Worm (Caenorhabditis elegans): Measurements from ENCODE around the gene clec-166.
A peak's percentile ranks its signal among the peaks of the same experiment; 100 is the strongest.

The clec-166 gene

DNA sequence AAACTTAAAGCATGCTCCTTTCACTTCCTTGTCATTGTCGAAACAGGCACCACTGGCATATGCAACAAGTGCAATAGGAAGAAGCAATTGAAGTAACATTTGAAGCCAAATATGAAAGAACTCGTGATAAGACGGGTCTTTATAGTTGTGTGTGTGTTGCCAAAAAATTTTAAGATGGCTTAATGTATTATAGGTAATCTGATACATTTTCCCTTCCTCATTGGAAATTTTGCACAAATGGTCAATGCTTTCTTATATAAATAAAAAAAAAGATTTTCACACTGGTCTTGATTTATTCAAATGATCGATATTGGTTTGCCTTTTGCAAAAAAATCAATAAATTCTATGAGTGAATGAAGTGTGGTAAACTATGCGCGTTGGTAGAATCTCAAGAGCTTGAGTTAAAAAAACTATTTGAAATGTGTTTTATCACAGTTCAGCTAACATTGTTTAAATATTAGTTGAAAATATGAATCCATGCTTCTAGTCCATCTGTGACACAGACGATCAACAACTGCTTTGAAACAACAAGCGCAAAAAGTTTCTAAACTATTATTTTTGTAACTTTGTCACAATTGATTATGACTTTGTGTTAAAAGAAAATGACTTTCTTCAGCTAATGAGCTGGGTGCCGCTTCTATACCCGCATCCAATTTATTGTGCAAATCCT is at the start of gene clec-166, which contains the start of gene F38A1.6:
Gene clec-166, minus strand, starts transcription at position 101 of the 670 bp plus-strand sequence.
Gene F38A1.6, plus strand, starts transcription at position 620 of the 670 bp plus-strand sequence.
- TF ChIP-seq tbx-2 (tag; optimal IDR thresholded peaks at IDR 0.05) (no peak), lin-39 (tag; optimal IDR thresholded peaks at IDR 0.05) (no peak), mab-9 (GFP tag; IDR thresholded peaks at IDR 0.05) (no peak), fkh-8 (tag; optimal IDR thresholded peaks at IDR 0.05) (no peak), nhr-85 (tag) (no peak), sptf-1 (tag; optimal IDR thresholded peaks at IDR 0.05) (no peak), sup-37 (GFP tag; optimal IDR thresholded peaks at IDR 0.05) (no peak), efl-1 (optimal IDR thresholded peaks at IDR 0.05) (no peak), efl-1 (GFP tag; optimal IDR thresholded peaks at IDR 0.05 in 1 of 2) (peak in 1 of 2 experiments; percentile 75), ama-1 (optimal IDR thresholded peaks at IDR 0.05) (no peak)

DNA sequence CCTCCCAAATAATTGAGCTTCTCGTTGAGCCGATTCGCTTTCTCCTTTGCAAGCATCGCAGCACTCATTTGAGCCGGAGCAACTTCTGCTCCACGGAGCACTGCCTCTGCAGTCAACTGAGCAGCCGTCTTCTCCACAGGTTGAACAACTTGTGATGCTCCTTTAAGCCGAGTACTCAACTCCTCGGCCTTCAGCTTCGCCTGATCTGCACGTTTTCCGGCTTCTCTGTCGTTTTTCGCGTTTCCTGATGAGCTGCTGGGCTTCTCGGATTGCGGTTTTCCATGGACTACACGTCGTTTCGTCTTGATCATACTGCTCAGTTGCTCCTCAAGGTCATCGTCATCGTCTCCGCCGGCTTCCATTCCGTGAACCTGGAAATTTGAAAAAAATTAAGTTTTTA is 47.8 kb upstream of the clec-166 start:
- TF ChIP-seq ztf-4 (tag; optimal IDR thresholded peaks at IDR 0.05) (no peak), efl-3 (GFP tag; optimal IDR thresholded peaks at IDR 0.05) (no peak), zip-4 (GFP tag; optimal IDR thresholded peaks at IDR 0.05) (no peak), isw-1 (GFP tag; IDR thresholded peaks at IDR 0.05) (no peak)

DNA sequence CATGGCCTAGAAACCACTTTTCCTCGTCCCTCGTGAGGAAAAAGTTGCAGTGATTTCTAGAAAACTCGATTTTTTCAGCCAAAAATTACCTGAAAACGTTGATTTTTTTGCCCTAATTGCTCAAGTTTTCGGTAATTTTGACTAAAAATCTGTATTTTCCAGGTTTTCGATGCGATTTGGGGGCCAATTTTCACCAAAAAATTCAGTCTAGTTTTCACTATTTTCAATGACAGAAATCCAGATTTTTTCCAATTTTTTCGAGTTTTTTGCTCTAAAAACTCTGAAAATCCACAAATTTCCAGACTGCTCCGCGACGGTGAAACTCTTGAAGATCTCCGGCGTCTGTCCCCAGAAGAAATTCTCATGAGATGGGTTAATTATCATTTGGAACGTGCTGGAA is 38.2 kb upstream of the clec-166 start, which contains the start of gene plst-1:
Gene plst-1, plus strand, starts transcription at position 301 of the 400 bp plus-strand sequence.
- TF ChIP-seq ama-1 (optimal IDR thresholded peaks at IDR 0.05) (no peak), mep-1 (tag; optimal IDR thresholded peaks at IDR 0.05) (no peak), ztf-11 (tag; optimal IDR thresholded peaks at IDR 0.05) (no peak), lsy-2 (tag; optimal IDR thresholded peaks at IDR 0.05) (no peak), pqm-1 (tag; optimal IDR thresholded peaks at IDR 0.05) (no peak), mef-2 (tag; optimal IDR thresholded peaks at IDR 0.05) (no peak), lin-15B (tag; optimal IDR thresholded peaks at IDR 0.05) (no peak), hlh-4 (tag; optimal IDR thresholded peaks at IDR 0.05) (no peak), efl-3 (GFP tag; optimal IDR thresholded peaks at IDR 0.05) (no peak), blmp-1 (tag; optimal IDR thresholded peaks at IDR 0.05) (no peak), unc-98 (GFP tag; IDR thresholded peaks at IDR 0.05) (no peak), rnt-1 (tag; optimal IDR thresholded peaks at IDR 0.05) (no peak), irx-1 (tag; optimal IDR thresholded peaks at IDR 0.05) (no peak), pax-3 (tag; optimal IDR thresholded peaks at IDR 0.05) (no peak)

DNA sequence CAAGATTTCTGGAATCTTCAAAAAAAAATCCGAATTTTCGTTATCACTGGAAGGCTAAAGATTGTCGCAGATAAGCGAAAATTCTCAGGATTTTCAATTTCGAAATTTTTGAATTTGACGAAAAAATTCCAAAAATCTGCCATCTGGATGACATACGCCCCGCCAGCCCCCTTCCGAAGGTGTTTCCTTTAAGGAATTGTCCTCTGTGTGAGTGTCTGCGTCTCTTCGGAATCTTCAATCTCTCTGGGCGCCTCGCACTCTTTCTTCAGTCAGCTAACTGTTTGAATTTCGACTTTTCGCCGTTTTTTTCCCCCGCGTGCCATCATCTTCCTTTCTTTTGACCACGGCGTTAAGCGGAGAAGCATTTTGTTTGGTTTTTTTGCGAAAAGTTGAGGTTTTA is 35.4 kb upstream of the clec-166 start:
- no peak for TF ChIP-seq nhr-28 (tag; optimal IDR thresholded peaks at IDR 0.05)

DNA sequence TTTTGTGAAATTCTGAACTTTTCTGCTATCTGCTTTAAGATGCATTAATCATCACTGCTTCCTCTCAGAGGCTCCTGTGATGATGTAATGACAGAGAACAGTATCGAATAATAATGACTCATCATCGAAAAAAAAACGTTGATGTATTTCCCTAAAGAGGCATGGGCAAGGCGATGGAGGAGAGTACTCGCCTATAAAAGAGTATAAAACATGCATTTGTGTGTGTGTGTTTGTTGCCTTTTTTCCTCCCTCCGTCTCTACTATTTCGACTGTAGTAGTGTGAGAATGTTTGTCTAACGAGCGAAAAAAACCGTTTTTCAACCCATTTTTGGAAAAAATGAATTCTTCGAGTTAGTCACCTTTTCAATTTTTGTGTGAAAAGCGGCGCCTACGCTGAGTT is 33.7 kb upstream of the clec-166 start:
- TF ChIP-seq fkh-10 (GFP tag; optimal IDR thresholded peaks at IDR 0.05): no peak
- TF ChIP-seq fos-1 (tag; optimal IDR thresholded peaks at IDR 0.05): peak; percentile 12

DNA sequence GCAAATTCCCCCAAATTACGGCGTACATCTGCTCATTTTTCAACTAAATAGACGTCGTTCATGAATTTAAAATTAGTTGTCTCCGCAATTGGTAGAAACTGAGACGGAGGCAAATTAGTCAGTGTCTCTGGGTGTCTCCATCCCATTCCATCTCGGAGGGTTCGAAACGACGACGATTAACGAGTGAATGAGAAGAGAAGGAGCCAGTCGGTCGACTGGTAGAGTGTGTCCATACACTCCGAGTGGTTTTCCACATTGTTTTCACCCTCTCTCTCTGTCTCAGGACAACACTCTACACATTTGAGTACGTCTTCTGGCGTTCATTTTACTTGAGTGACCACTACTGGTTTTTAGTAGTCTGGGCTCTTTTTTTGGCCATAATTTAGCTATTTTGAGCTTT is 27.8 kb upstream of the clec-166 start:
- no peak for TF ChIP-seq lir-3 (tag; optimal IDR thresholded peaks at IDR 0.05; ENCODE audit: poor library complexity)
- TF ChIP-seq elt-3 (tag; optimal IDR thresholded peaks at IDR 0.05): no peak
- no peak for TF ChIP-seq fkh-4 (tag; optimal IDR thresholded peaks at IDR 0.05; ENCODE audit: borderline replicate concordance)
- no peak for TF ChIP-seq ceh-90 (tag; optimal IDR thresholded peaks at IDR 0.05)
- TF ChIP-seq lin-14 (GFP tag; optimal IDR thresholded peaks at IDR 0.05): no peak
